Fruit fly (Drosophila melanogaster) whole organism, prepupa: Measurements from ENCODE around the gene Ir93a.

ENCODE experiments used
- CG34406 ChIP-seq: fragments of 200-800 bp; sonication (Bioruptor generic); optimal IDR thresholded peaks from 3 replicates; lab custom pipeline; 2016; ENCODE audit warnings: missing biosample characterization, missing genetic modification characterization
- Eip75B ChIP-seq: fragments of 200-800 bp; sonication (Bioruptor generic); optimal IDR thresholded peaks from 3 replicates; lab custom pipeline; 2016; ENCODE audit warnings: missing biosample characterization, missing genetic modification characterization
- svp ChIP-seq: fragments of 200-800 bp; sonication (Bioruptor generic); peaks from one replicate; lab custom pipeline; 2016; ENCODE audit warnings: missing biosample characterization, missing genetic modification characterization

- TF ChIP-seq Eip75B (GFP tag; lab: Kevin White, UChicago) (no peak), svp (GFP tag; lab: Kevin White, UChicago) (peak; percentile 58), CG34406 (GFP tag; lab: Kevin White, UChicago) (no peak)
These were observed 22.5 kb downstream of the Ir93a start for dm6 chr3R:20837242-20837664.
